Worm (Caenorhabditis elegans): ENCODE data around the gene srh-31.

Gene srh-31

DNA sequence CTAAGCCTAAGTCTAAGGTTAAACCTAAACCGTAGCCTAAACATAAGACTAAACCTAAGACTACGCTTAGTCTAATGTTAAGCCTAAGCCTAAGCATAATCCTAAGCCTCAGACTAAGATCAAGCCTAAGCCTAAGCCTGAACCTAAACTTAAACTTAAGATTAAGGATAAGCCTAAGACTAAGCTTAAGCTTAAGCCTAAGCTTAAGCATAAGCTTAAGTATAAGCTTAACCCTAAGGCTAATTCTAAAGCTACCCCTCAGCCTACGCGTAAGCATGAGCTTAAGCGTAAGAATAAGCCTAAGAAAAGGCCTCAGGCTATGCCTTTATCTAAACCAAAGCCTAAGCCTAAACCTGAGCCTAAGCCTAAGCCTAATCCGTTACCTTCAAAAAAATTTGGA lies 21.2 kb downstream of the srh-31 start:
- TF ChIP-seq ceh-45 (GFP tag; IDR thresholded peaks at IDR 0.05) (no peak), dve-1 (tag; optimal IDR thresholded peaks at IDR 0.05) (peak; percentile 84)

DNA sequence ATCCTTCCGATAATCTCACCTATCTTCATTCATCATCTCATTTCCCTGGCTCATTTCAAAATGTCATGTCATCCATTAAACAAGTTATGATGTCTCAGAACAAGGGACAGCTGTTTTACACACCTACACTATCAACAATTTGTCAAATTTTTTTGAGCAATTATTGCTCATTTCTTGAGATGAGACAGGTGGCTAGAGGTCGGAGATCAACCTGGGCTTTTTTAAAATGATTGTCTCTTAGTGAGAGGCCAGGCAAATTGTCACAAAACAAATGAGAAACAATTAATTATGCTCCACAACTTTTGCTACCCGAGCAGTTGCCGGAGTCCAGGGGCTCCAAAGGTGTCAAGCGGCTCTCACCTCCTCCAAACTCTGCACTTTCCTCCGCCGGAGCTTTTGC lies 21.6 kb downstream of the srh-31 start:
- TF ChIP-seq pha-2 (tag; optimal IDR thresholded peaks at IDR 0.05) (no peak), ceh-18 (tag; optimal IDR thresholded peaks at IDR 0.05) (peak; percentile 29), pqm-1 (tag; optimal IDR thresholded peaks at IDR 0.05) (no peak), ceh-9 (tag; optimal IDR thresholded peaks at IDR 0.05) (no peak), ztf-16 (tag; optimal IDR thresholded peaks at IDR 0.05) (no peak), pax-1 (tag; optimal IDR thresholded peaks at IDR 0.05) (no peak), pha-4 (tag; optimal IDR thresholded peaks at IDR 0.05) (no peak), unc-55 (GFP tag; optimal IDR thresholded peaks at IDR 0.05) (peak; percentile 75), pros-1 (tag; optimal IDR thresholded peaks at IDR 0.05) (no peak), hlh-8 (tag; optimal IDR thresholded peaks at IDR 0.05) (no peak), odd-2 (tag; optimal IDR thresholded peaks at IDR 0.05) (no peak), T23F11.4 (GFP tag; optimal IDR thresholded peaks at IDR 0.05) (no peak)

DNA sequence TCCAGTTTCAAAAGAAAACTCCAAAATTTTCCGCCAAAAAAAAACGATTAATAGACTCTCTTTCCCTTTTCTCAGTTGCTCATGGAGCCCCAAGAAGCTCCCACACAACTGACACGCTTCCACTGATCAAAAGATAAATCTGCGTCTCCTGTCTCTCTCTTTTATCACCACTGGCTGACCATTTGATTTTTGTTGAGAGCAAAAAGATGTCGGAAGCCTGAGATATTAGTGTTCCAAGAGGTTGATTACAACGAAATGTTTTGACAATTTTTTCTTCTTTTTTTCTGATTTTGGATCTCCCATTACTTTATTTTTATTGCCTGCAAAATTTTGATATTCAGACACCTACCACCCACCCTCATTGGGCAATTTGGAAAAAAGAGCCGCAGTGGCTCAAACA lies 25.4 kb downstream of the srh-31 start, which contains the start of gene twk-42:
Gene twk-42, minus strand, starts transcription at position 101 of the 400 bp plus-strand sequence.
- no peak for TF ChIP-seq odd-2 (tag; optimal IDR thresholded peaks at IDR 0.05)
- TF ChIP-seq ceh-14 (tag; optimal IDR thresholded peaks at IDR 0.05), result no peak

DNA sequence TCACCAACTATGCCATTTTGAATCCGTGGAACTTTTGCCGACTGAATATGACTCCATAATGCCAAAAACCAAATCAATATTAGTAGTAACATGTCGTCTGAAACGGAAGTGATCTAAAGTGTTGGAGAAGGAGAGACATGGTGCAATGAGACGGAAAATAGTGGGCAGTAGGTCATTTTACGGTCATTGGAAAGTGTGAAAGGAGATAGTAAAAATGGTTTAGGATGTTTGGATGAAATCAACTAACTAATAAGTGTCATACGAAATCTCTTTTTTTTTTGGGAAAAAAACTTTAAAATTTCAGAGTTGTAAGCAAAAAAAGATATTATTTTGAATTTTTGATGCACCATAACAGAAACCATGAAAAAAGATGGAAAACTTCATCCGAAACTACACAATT lies 32.7 kb downstream of the srh-31 start, which contains the start of gene cutl-4:
Gene cutl-4, minus strand, starts transcription at position 101 of the 400 bp plus-strand sequence.
- TF ChIP-seq hlh-6 (tag; optimal IDR thresholded peaks at IDR 0.05) (no peak), fax-1 (tag; optimal IDR thresholded peaks at IDR 0.05) (no peak), elt-4 (tag; optimal IDR thresholded peaks at IDR 0.05) (no peak), sox-4 (tag; optimal IDR thresholded peaks at IDR 0.05) (no peak), ceh-22 (tag; optimal IDR thresholded peaks at IDR 0.05) (no peak), pqm-1 (tag; optimal IDR thresholded peaks at IDR 0.05) (no peak), ceh-9 (tag; optimal IDR thresholded peaks at IDR 0.05) (no peak), Y22D7AL.16 (tag; optimal IDR thresholded peaks at IDR 0.05) (no peak), rnt-1 (tag; optimal IDR thresholded peaks at IDR 0.05) (no peak), ref-2 (tag; optimal IDR thresholded peaks at IDR 0.05) (no peak), ttx-3 (tag; optimal IDR thresholded peaks at IDR 0.05) (no peak), pat-9 (tag; optimal IDR thresholded peaks at IDR 0.05) (no peak), ets-4 (tag; optimal IDR thresholded peaks at IDR 0.05) (no peak), ceh-18 (tag; optimal IDR thresholded peaks at IDR 0.05) (no peak), hlh-15 (tag; optimal IDR thresholded peaks at IDR 0.05) (no peak), ztf-16 (tag; optimal IDR thresholded peaks at IDR 0.05) (no peak), madf-2 (tag; optimal IDR thresholded peaks at IDR 0.05) (no peak), pha-2 (tag; optimal IDR thresholded peaks at IDR 0.05) (no peak)

- TF ChIP-seq ztf-16 (tag; optimal IDR thresholded peaks at IDR 0.05) (no peak), mec-3 (tag; optimal IDR thresholded peaks at IDR 0.05; ENCODE audit: borderline replicate concordance) (no peak), tbx-7 (tag; optimal IDR thresholded peaks at IDR 0.05) (no peak), lin-11 (tag; optimal IDR thresholded peaks at IDR 0.05) (no peak), ceh-34 (tag; optimal IDR thresholded peaks at IDR 0.05) (no peak), elt-4 (tag; optimal IDR thresholded peaks at IDR 0.05) (no peak), dve-1 (tag; optimal IDR thresholded peaks at IDR 0.05) (peak; percentile 83), ceh-45 (GFP tag; IDR thresholded peaks at IDR 0.05) (no peak), madf-2 (tag; optimal IDR thresholded peaks at IDR 0.05) (no peak)
Observed at ce11 chrV:17743802-17744201, 36.7 kb downstream of the srh-31 start.

DNA sequence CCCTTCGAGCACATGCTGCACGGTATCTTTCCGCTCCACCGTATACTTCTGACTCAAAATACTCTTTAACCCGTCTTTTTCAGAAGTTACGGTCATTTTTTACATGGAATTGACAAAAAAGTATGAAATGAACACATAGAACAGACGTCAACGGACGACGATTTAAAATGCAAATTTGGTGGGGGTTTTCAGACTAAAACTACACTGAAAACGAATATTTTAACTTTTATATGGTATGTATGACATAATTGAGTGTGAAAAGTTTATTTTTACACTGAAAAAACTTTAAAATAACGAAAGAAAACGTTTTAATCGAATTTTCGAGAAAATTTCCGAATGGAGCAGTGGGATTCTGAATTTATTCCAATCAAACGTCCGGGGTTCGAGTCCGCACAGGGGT lies 39.8 kb downstream of the srh-31 start, which contains the start of gene twk-36:
Gene twk-36, minus strand, starts transcription at position 101 of the 400 bp plus-strand sequence.
- TF ChIP-seq K09A11.1 (tag; optimal IDR thresholded peaks at IDR 0.05; ENCODE audit: insufficient read depth) (no peak), F13H6.1 (tag; optimal IDR thresholded peaks at IDR 0.05) (no peak), sox-2 (GFP tag; IDR thresholded peaks at IDR 0.05) (no peak), ceh-24 (tag; optimal IDR thresholded peaks at IDR 0.05) (no peak), pqm-1 (tag; optimal IDR thresholded peaks at IDR 0.05) (no peak), nfya-1 (tag; optimal IDR thresholded peaks at IDR 0.05) (no peak), ref-2 (tag; optimal IDR thresholded peaks at IDR 0.05) (no peak), rnt-1 (tag; optimal IDR thresholded peaks at IDR 0.05) (no peak), ahr-1 (tag; optimal IDR thresholded peaks at IDR 0.05) (no peak), dve-1 (tag; optimal IDR thresholded peaks at IDR 0.05) (no peak), ceh-19 (GFP tag; optimal IDR thresholded peaks at IDR 0.05) (no peak), Y22D7AL.16 (tag; optimal IDR thresholded peaks at IDR 0.05) (no peak), ceh-18 (tag; optimal IDR thresholded peaks at IDR 0.05) (no peak), hlh-13 (GFP tag; optimal IDR thresholded peaks at IDR 0.05) (no peak), gmeb-2 (tag; optimal IDR thresholded peaks at IDR 0.05) (no peak), ztf-16 (tag; optimal IDR thresholded peaks at IDR 0.05) (no peak), che-1 (tag; optimal IDR thresholded peaks at IDR 0.05) (no peak)

All from whole organism, late embryonic.